Fruit fly (Drosophila melanogaster) whole organism, embryonic: ENCODE data around the gene CG8944.
A peak's percentile ranks its signal among the peaks of the same experiment; 100 is the strongest.

ENCODE experiments used
- Abd-B ChIP-seq: fragments of 200-800 bp; sonication (Bioruptor generic); optimal IDR thresholded peaks from 2 replicates; lab custom pipeline; 2018; ENCODE audit warnings: missing biosample characterization, mild to moderate bottlenecking, missing genetic modification characterization, moderate library complexity
- Aef1 ChIP-seq: fragments of 200-800 bp; sonication (Bioruptor generic); IDR thresholded peaks from 3 replicates; pipeline ENCODE4 v1.3.6; 2022; ENCODE audit warnings: missing biosample characterization, missing genetic modification characterization
- B-H1 ChIP-seq: fragments of 200-800 bp; sonication (Bioruptor generic); IDR thresholded peaks from 3 replicates; pipeline ENCODE4 v1.3.6; 2022; ENCODE audit warnings: missing biosample characterization, missing genetic modification characterization
- CG1024 ChIP-seq: fragments of 200-800 bp; sonication (Bioruptor generic); IDR thresholded peaks from 2 replicates; pipeline ENCODE4 v1.3.6; 2022; ENCODE audit warnings: missing biosample characterization, missing genetic modification characterization
- CG11093 ChIP-seq: fragments of 200-800 bp; sonication (Bioruptor generic); IDR thresholded peaks from 3 replicates; pipeline ENCODE4 v1.3.6; 2022; ENCODE audit warnings: missing biosample characterization, missing genetic modification characterization
- CG1233 ChIP-seq: fragments of 200-800 bp; sonication (Bioruptor generic); optimal IDR thresholded peaks from 4 replicates; lab custom pipeline; 2018; ENCODE audit warnings: missing biosample characterization, mild to moderate bottlenecking, missing genetic modification characterization
- CG13624 ChIP-seq: fragments of 200-800 bp; sonication (Bioruptor generic); optimal IDR thresholded peaks from 2 replicates; lab custom pipeline; 2016; ENCODE audit warnings: missing biosample characterization, missing genetic modification characterization
- CG14667 ChIP-seq: fragments of 200-800 bp; sonication (Bioruptor generic); IDR thresholded peaks from 2 replicates; pipeline ENCODE4 v1.3.6; 2022; ENCODE audit warnings: missing biosample characterization, missing genetic modification characterization
- CG17186 ChIP-seq: fragments of 200-800 bp; sonication (Bioruptor generic); optimal IDR thresholded peaks from 3 replicates; lab custom pipeline; 2017; ENCODE audit warnings: missing biosample characterization, missing genetic modification reagents, missing genetic modification characterization
- CG17568 ChIP-seq: fragments of 200-800 bp; sonication (Bioruptor generic); optimal IDR thresholded peaks from 2 replicates; lab custom pipeline; 2018; ENCODE audit warnings: missing biosample characterization, mild to moderate bottlenecking, missing genetic modification characterization, moderate library complexity
- CG31224 ChIP-seq: fragments of 200-800 bp; sonication (Bioruptor generic); IDR thresholded peaks from 2 replicates; pipeline ENCODE4 v1.3.6; 2022; ENCODE audit warnings: missing biosample characterization, missing genetic modification characterization
- CG31388 ChIP-seq: fragments of 200-800 bp; sonication (Bioruptor generic); optimal IDR thresholded peaks from 2 replicates; lab custom pipeline; 2016; ENCODE audit warnings: missing biosample characterization, missing genetic modification characterization
- CG4360 ChIP-seq: fragments of 200-800 bp; sonication (Bioruptor generic); IDR thresholded peaks from 2 replicates; pipeline ENCODE4 v1.3.6; 2022; ENCODE audit warnings: missing biosample characterization, missing genetic modification characterization
- CG5953 ChIP-seq: fragments of 200-800 bp; sonication (Bioruptor generic); IDR thresholded peaks from 2 replicates; pipeline ENCODE4 v1.3.6; 2022; ENCODE audit warnings: missing biosample characterization, missing genetic modification characterization
- CG6791 ChIP-seq: fragments of 200-800 bp; sonication (Bioruptor generic); IDR thresholded peaks from 3 replicates; pipeline ENCODE4 v1.3.6; 2022; ENCODE audit warnings: missing biosample characterization, missing genetic modification characterization; ENCODE audit not compliant: partially characterized antibody
- CG6854 ChIP-seq: fragments of 200-800 bp; sonication (Bioruptor generic); optimal IDR thresholded peaks from 3 replicates; lab custom pipeline; 2017; ENCODE audit warnings: missing biosample characterization, mild to moderate bottlenecking, missing genetic modification characterization
- CG7271 ChIP-seq: fragments of 200-800 bp; sonication (Bioruptor generic); optimal IDR thresholded peaks from 2 replicates; lab custom pipeline; 2018; ENCODE audit warnings: missing biosample characterization, mild to moderate bottlenecking, missing genetic modification characterization, moderate library complexity
- CG7963 ChIP-seq: fragments of 200-800 bp; sonication (Bioruptor generic); IDR thresholded peaks from 3 replicates; pipeline ENCODE4 v1.3.6; 2022; ENCODE audit warnings: missing biosample characterization, missing genetic modification characterization; ENCODE audit not compliant: partially characterized antibody
- CG8388 ChIP-seq: fragments of 200-800 bp; sonication (Bioruptor generic); optimal IDR thresholded peaks from 2 replicates; lab custom pipeline; 2019; ENCODE audit warnings: missing biosample characterization, mild to moderate bottlenecking, missing genetic modification characterization, moderate library complexity
- CG8765 ChIP-seq: fragments of 200-800 bp; sonication (Bioruptor generic); IDR thresholded peaks from 2 replicates; pipeline ENCODE4 v1.3.6; 2022; ENCODE audit warnings: missing biosample characterization, missing genetic modification characterization
- CG8924 ChIP-seq: fragments of 200-800 bp; optimal IDR thresholded peaks from 3 replicates; lab custom pipeline; 2019; ENCODE audit warnings: missing biosample characterization, mild to moderate bottlenecking, missing genetic modification characterization, moderate library complexity
- Dip3 ChIP-seq: fragments of 200-800 bp; sonication (Bioruptor generic); optimal IDR thresholded peaks from 3 replicates; lab custom pipeline; 2016; ENCODE audit warnings: missing biosample characterization, missing genetic modification characterization
- Dll ChIP-seq: fragments of 200-800 bp; sonication (Bioruptor generic); IDR thresholded peaks from 4 replicates; pipeline ENCODE4 v1.3.6; 2022; ENCODE audit warnings: missing biosample characterization, missing genetic modification characterization; ENCODE audit not compliant: partially characterized antibody
- Drgx ChIP-seq: fragments of 200-800 bp; sonication (Bioruptor generic); IDR thresholded peaks from 2 replicates; pipeline ENCODE4 v1.3.6; 2022; ENCODE audit warnings: missing biosample characterization, missing genetic modification characterization
- Eip74EF ChIP-seq, 2 experiments: fragments of 200-800 bp in 1 of 2; fragments of >200 bp in 1 of 2; sonication (Bioruptor generic) in 1 of 2; optimal IDR thresholded peaks; 2 replicates each; lab custom pipeline; 2017 to 2019; ENCODE audit warnings: missing biosample characterization in 2 of 2, missing genetic modification characterization in 2 of 2, mild to moderate bottlenecking in 1 of 2, moderate library complexity in 1 of 2
- Gug ChIP-seq: fragments of 200-800 bp; sonication (Bioruptor generic); IDR thresholded peaks from 4 replicates; pipeline ENCODE4 v1.3.6; 2022; ENCODE audit warnings: missing biosample characterization, missing genetic modification characterization
- HHEX ChIP-seq: fragments of 200-800 bp; sonication (Bioruptor generic); optimal IDR thresholded peaks from 3 replicates; lab custom pipeline; 2017; ENCODE audit warnings: missing biosample characterization, mild to moderate bottlenecking, missing genetic modification characterization, missing genetic modification reagents
- Hmr ChIP-seq: fragments of 200-800 bp; sonication (Bioruptor generic); optimal IDR thresholded peaks from 3 replicates; lab custom pipeline; 2017; ENCODE audit warnings: mild to moderate bottlenecking, missing biosample characterization, missing genetic modification reagents, missing genetic modification characterization
- Hsf ChIP-seq: fragments of 200-800 bp; sonication (Bioruptor generic); optimal IDR thresholded peaks from 3 replicates; lab custom pipeline; 2016; ENCODE audit warnings: missing biosample characterization, missing genetic modification characterization
- NC2β ChIP-seq: fragments of 200-800 bp; sonication (Bioruptor generic); optimal IDR thresholded peaks from 2 replicates; lab custom pipeline; 2016; ENCODE audit warnings: missing biosample characterization, missing genetic modification characterization
- NK7.1 ChIP-seq: fragments of 200-800 bp; sonication (Bioruptor generic); optimal IDR thresholded peaks from 3 replicates; lab custom pipeline; 2016; ENCODE audit warnings: missing biosample characterization, missing genetic modification characterization
- Tbp ChIP-seq: fragments of >200 bp; optimal IDR thresholded peaks from 2 replicates; lab custom pipeline; 2018; ENCODE audit warnings: missing biosample characterization, missing genetic modification characterization
- Vsx1 ChIP-seq: fragments of 200-800 bp; sonication (Bioruptor generic); optimal IDR thresholded peaks from 2 replicates; lab custom pipeline; 2017; ENCODE audit warnings: missing biosample characterization, mild to moderate bottlenecking, missing genetic modification characterization, missing genetic modification reagents
- aop ChIP-seq: fragments of 200-800 bp; sonication (Bioruptor generic); IDR thresholded peaks from 2 replicates; pipeline ENCODE4 v1.3.6; 2022; ENCODE audit warnings: missing biosample characterization, missing genetic modification characterization
- ara ChIP-seq: fragments of 200-800 bp; sonication (Bioruptor generic); IDR thresholded peaks from 2 replicates; pipeline ENCODE4 v1.3.6; 2022; ENCODE audit warnings: missing biosample characterization, missing genetic modification characterization
- caup ChIP-seq: fragments of 200-800 bp; sonication (Bioruptor generic); optimal IDR thresholded peaks from 3 replicates; lab custom pipeline; 2017; ENCODE audit warnings: missing biosample characterization, mild to moderate bottlenecking, missing genetic modification characterization, moderate library complexity; ENCODE audit not compliant: severe bottlenecking
- disco-r ChIP-seq: fragments of 200-800 bp; sonication (Bioruptor generic); optimal IDR thresholded peaks from 2 replicates; lab custom pipeline; 2016; ENCODE audit warnings: missing biosample characterization, missing genetic modification characterization
- emc ChIP-seq: fragments of 200-800 bp; sonication (Bioruptor generic); optimal IDR thresholded peaks from 2 replicates; lab custom pipeline; 2016; ENCODE audit warnings: missing biosample characterization, missing genetic modification characterization
- en ChIP-seq: fragments of 200-800 bp; sonication (Bioruptor generic); optimal IDR thresholded peaks from 2 replicates; lab custom pipeline; 2016; ENCODE audit warnings: missing biosample characterization, missing genetic modification characterization
- exex ChIP-seq: fragments of 200-800 bp; sonication (Bioruptor generic); optimal IDR thresholded peaks from 4 replicates; lab custom pipeline; 2018; ENCODE audit warnings: missing biosample characterization, mild to moderate bottlenecking, missing genetic modification characterization, moderate library complexity
- eyg ChIP-seq: fragments of 200-800 bp; sonication (Bioruptor generic); optimal IDR thresholded peaks from 3 replicates; lab custom pipeline; 2016; ENCODE audit warnings: missing biosample characterization, missing genetic modification characterization
- gsb-n ChIP-seq: fragments of 200-800 bp; sonication (Bioruptor generic); optimal IDR thresholded peaks from 3 replicates; lab custom pipeline; 2018; ENCODE audit warnings: missing biosample characterization, mild to moderate bottlenecking, missing genetic modification characterization
- h ChIP-seq: fragments of >200 bp; optimal IDR thresholded peaks from 2 replicates; lab custom pipeline; 2017
- kay ChIP-seq: fragments of 200-800 bp; sonication (Bioruptor generic); optimal IDR thresholded peaks from 2 replicates; lab custom pipeline; 2016; ENCODE audit warnings: missing biosample characterization, missing genetic modification characterization
- knrl ChIP-seq: fragments of 200-800 bp; sonication (Bioruptor generic); IDR thresholded peaks from 3 replicates; pipeline ENCODE4 v1.3.6; 2022; ENCODE audit warnings: missing biosample characterization, missing genetic modification characterization; ENCODE audit not compliant: partially characterized antibody
- odd ChIP-seq: fragments of 200-800 bp; sonication (Bioruptor generic); optimal IDR thresholded peaks from 2 replicates; lab custom pipeline; 2017; ENCODE audit warnings: missing biosample characterization, mild to moderate bottlenecking, missing genetic modification characterization
- repo ChIP-seq: fragments of 200-800 bp; sonication (Bioruptor generic); optimal IDR thresholded peaks from 2 replicates; lab custom pipeline; 2016; ENCODE audit warnings: missing biosample characterization, missing genetic modification characterization
- slp2 ChIP-seq: fragments of 200-800 bp; sonication (Bioruptor generic); optimal IDR thresholded peaks from 2 replicates; lab custom pipeline; 2016; ENCODE audit warnings: missing biosample characterization, missing genetic modification characterization
- sr ChIP-seq: fragments of 200-800 bp; sonication (Bioruptor generic); IDR thresholded peaks from 3 replicates; pipeline ENCODE4 v1.3.6; 2022; ENCODE audit warnings: missing biosample characterization, missing genetic modification characterization
- toy ChIP-seq: fragments of 200-800 bp; sonication (Bioruptor generic); IDR thresholded peaks from 2 replicates; pipeline ENCODE4 v1.3.6; 2022; ENCODE audit warnings: missing biosample characterization, missing genetic modification characterization
- wor ChIP-seq: fragments of 200-800 bp; sonication (Bioruptor generic); IDR thresholded peaks from 2 replicates; pipeline ENCODE4 v1.3.6; 2022; ENCODE audit warnings: missing biosample characterization, missing genetic modification characterization

Gene CG8944

dm6 chrX:15745905-15746681 lies at the start of gene CG8944, which contains the start of gene CCT6 (continued):
- TF ChIP-seq CG11093 (no peak), exex (tag; lab: Kevin White, UChicago) (no peak), CG5953 (GFP tag; lab: Robert Waterston, UW) (no peak), NK7.1 (GFP tag; lab: Kevin White, UChicago) (no peak), kay (no peak), CG13624 (GFP tag; lab: Kevin White, UChicago) (no peak), Dll (GFP tag; lab: Robert Waterston, UW) (peak; percentile 52; the same call in 1 of the 4 replicates), CG8388 (no peak), en (GFP tag; lab: Kevin White, UChicago) (no peak), h (lab: Kevin White, UChicago) (no peak), CG7271 (tag; lab: Kevin White, UChicago) (no peak), HHEX (GFP tag; lab: Kevin White, UChicago) (no peak), B-H1 (GFP tag; lab: Robert Waterston, UW) (no peak), Vsx1 (no peak), CG17186 (GFP tag; lab: Kevin White, UChicago) (no peak), Abd-B (GFP tag; lab: Kevin White, UChicago) (no peak), Dip3 (GFP tag; lab: Kevin White, UChicago) (no peak), Gug (no peak), CG31224 (GFP tag; lab: Robert Waterston, UW) (no peak), NC2β (GFP tag; lab: Kevin White, UChicago) (no peak), emc (GFP tag; lab: Kevin White, UChicago) (no peak), CG6854 (no peak), odd (GFP tag; lab: Kevin White, UChicago) (no peak), CG17568 (no peak), gsb-n (tag; lab: Kevin White, UChicago) (no peak), CG8765 (GFP tag; lab: Robert Waterston, UW) (no peak), slp2 (no peak), CG6791 (GFP tag; lab: Robert Waterston, UW) (peak; percentile 58; the same call in 1 of the 3 replicates), toy (no peak), CG1024 (GFP tag; lab: Robert Waterston, UW) (no peak), CG4360 (GFP tag; lab: Robert Waterston, UW) (no peak), disco-r (GFP tag; lab: Kevin White, UChicago) (no peak), wor (no peak), Tbp (GFP tag; lab: Kevin White, UChicago) (no peak), Eip74EF (GFP tag; optimal IDR thresholded peaks at IDR 0.05; lab: Kevin White, UChicago) (no peak), CG14667 (GFP tag; lab: Robert Waterston, UW) (no peak), Drgx (no peak), eyg (GFP tag; lab: Kevin White, UChicago) (no peak), caup (GFP tag; lab: Kevin White, UChicago) (no peak), CG31388 (GFP tag; lab: Kevin White, UChicago) (no peak), aop (GFP tag; lab: Robert Waterston, UW) (no peak), ara (no peak), repo (GFP tag; lab: Kevin White, UChicago) (no peak), CG8924 (tag; lab: Kevin White, UChicago) (no peak), Hmr (GFP tag; lab: Kevin White, UChicago) (no peak), CG7963 (GFP tag; lab: Robert Waterston, UW) (peak; percentile 17; the same call in 1 of the 3 replicates), sr (GFP tag; lab: Robert Waterston, UW) (no peak), knrl (0 out of 3 replicates have a peak, but pooled peaks have one; percentile 42), Aef1 (GFP tag; lab: Robert Waterston, UW) (no peak), CG1233 (GFP tag; lab: Kevin White, UChicago) (no peak), Hsf (GFP tag; lab: Kevin White, UChicago) (no peak)
